Fruit fly (Drosophila melanogaster): ENCODE results near the gene CG3226.

The CG3226 gene

dm6 chrX:6702028-6702433 lies 48.0 kb upstream of the CG3226 start:
- TF ChIP-seq sv (GFP tag; optimal IDR thresholded peaks at IDR 0.05) (peak; percentile 20), Abd-B (GFP tag; optimal IDR thresholded peaks at IDR 0.05) (no peak)

- TF ChIP-seq br (GFP tag; optimal IDR thresholded peaks at IDR 0.05) (no peak), Myc (optimal IDR thresholded peaks at IDR 0.05) (no peak), CG9705 (GFP tag; optimal IDR thresholded peaks at IDR 0.05) (no peak), rgr (GFP tag; optimal IDR thresholded peaks at IDR 0.05) (no peak), Dfd (GFP tag; optimal IDR thresholded peaks at IDR 0.05) (no peak)
Observed at dm6 chrX:6700990-6701530, 47.0 kb upstream of the CG3226 start.

- TF ChIP-seq jim (GFP tag; optimal IDR thresholded peaks at IDR 0.05) (no peak), Myc (optimal IDR thresholded peaks at IDR 0.05) (no peak), OdsH (GFP tag; optimal IDR thresholded peaks at IDR 0.05) (no peak), CrebA (GFP tag; optimal IDR thresholded peaks at IDR 0.05; ENCODE audit: borderline replicate concordance) (no peak), CG9705 (GFP tag; optimal IDR thresholded peaks at IDR 0.05) (no peak), sage (GFP tag; optimal IDR thresholded peaks at IDR 0.05) (no peak), lola (GFP tag; optimal IDR thresholded peaks at IDR 0.05) (no peak), rgr (GFP tag; optimal IDR thresholded peaks at IDR 0.05) (no peak), dl (GFP tag; optimal IDR thresholded peaks at IDR 0.05; ENCODE audit: insufficient read depth in 1 of 2, partially characterized antibody in 2 of 2) (no peak), Vsx2 (GFP tag; optimal IDR thresholded peaks at IDR 0.05; ENCODE audit: partially characterized antibody) (no peak), br (GFP tag; optimal IDR thresholded peaks at IDR 0.05) (no peak), GATAd (GFP tag; optimal IDR thresholded peaks at IDR 0.05) (no peak), Sp1 (GFP tag; optimal IDR thresholded peaks at IDR 0.05) (no peak), sv (GFP tag; optimal IDR thresholded peaks at IDR 0.05) (no peak), pan (optimal IDR thresholded peaks at IDR 0.05) (no peak), Hr78 (GFP tag; optimal IDR thresholded peaks at IDR 0.05) (no peak)
Observed at dm6 chrX:6700263-6700989, 46.4 kb upstream of the CG3226 start.

- TF ChIP-seq HLH106 (tag; optimal IDR thresholded peaks at IDR 0.05) (peak; percentile 50), pan (optimal IDR thresholded peaks at IDR 0.05) (no peak), N (GFP tag; optimal IDR thresholded peaks at IDR 0.05) (no peak), CrebA (GFP tag; optimal IDR thresholded peaks at IDR 0.05; ENCODE audit: borderline replicate concordance) (no peak), psq (GFP tag; optimal IDR thresholded peaks at IDR 0.05) (peak; percentile 69), Dif (GFP tag; optimal IDR thresholded peaks at IDR 0.05; ENCODE audit: partially characterized antibody) (no peak), dsf (GFP tag; optimal IDR thresholded peaks at IDR 0.05; ENCODE audit: borderline replicate concordance) (no peak), h (GFP tag; optimal IDR thresholded peaks at IDR 0.05) (peak; percentile 66), CG9705 (GFP tag; optimal IDR thresholded peaks at IDR 0.05) (peak; percentile 17), tai (GFP tag; optimal IDR thresholded peaks at IDR 0.05) (no peak), woc (GFP tag; optimal IDR thresholded peaks at IDR 0.05) (peak; percentile 93), Dfd (GFP tag; optimal IDR thresholded peaks at IDR 0.05) (no peak), Abd-B (GFP tag; optimal IDR thresholded peaks at IDR 0.05) (no peak), brk (GFP tag; optimal IDR thresholded peaks at IDR 0.05) (peak; percentile 44), Rel (GFP tag; optimal IDR thresholded peaks at IDR 0.05) (peak; percentile 57), Rel (tag; optimal IDR thresholded peaks at IDR 0.05) (peak; percentile 21), dmrt93B (GFP tag; optimal IDR thresholded peaks at IDR 0.05) (peak; percentile 3), ey (GFP tag; optimal IDR thresholded peaks at IDR 0.05) (peak; percentile 39), br (GFP tag; optimal IDR thresholded peaks at IDR 0.05) (peak; percentile 57), rgr (GFP tag; optimal IDR thresholded peaks at IDR 0.05) (peak; percentile 65), sv (GFP tag; optimal IDR thresholded peaks at IDR 0.05) (peak; percentile 34), fru (GFP tag; optimal IDR thresholded peaks at IDR 0.05) (peak; percentile 100), Hr83 (GFP tag; optimal IDR thresholded peaks at IDR 0.05; ENCODE audit: poor library complexity, severe bottlenecking) (no peak), GATAd (GFP tag; optimal IDR thresholded peaks at IDR 0.05) (no peak), Hnf4 (GFP tag; optimal IDR thresholded peaks at IDR 0.05) (peak; percentile 45), usp (GFP tag; optimal IDR thresholded peaks at IDR 0.05) (no peak), CG32264 (GFP tag; optimal IDR thresholded peaks at IDR 0.05) (peak; percentile 47), dl (GFP tag; optimal IDR thresholded peaks at IDR 0.05; ENCODE audit: insufficient read depth in 1 of 2, partially characterized antibody in 2 of 2) (no peak), Hr78 (GFP tag; optimal IDR thresholded peaks at IDR 0.05) (no peak), OdsH (GFP tag; optimal IDR thresholded peaks at IDR 0.05) (peak; percentile 40), jim (GFP tag; optimal IDR thresholded peaks at IDR 0.05) (no peak), foxo (GFP tag; optimal IDR thresholded peaks at IDR 0.05) (peak in 1 of 2 experiments; percentile 51), Mio (GFP tag; optimal IDR thresholded peaks at IDR 0.05) (no peak), lola (GFP tag; optimal IDR thresholded peaks at IDR 0.05) (no peak), Vsx2 (GFP tag; optimal IDR thresholded peaks at IDR 0.05; ENCODE audit: partially characterized antibody) (no peak), Myc (optimal IDR thresholded peaks at IDR 0.05) (peak; percentile 71), Jra (GFP tag; optimal IDR thresholded peaks at IDR 0.05) (no peak), Sp1 (GFP tag; optimal IDR thresholded peaks at IDR 0.05) (peak; percentile 73), sage (GFP tag; optimal IDR thresholded peaks at IDR 0.05) (peak; percentile 21)
Observed at dm6 chrX:6699255-6699885, 45.3 kb upstream of the CG3226 start, which contains the start of gene CG14441. CG14441 (plus strand) TSS chrX:6699508.
